Fruit fly (Drosophila melanogaster): ENCODE measurements around the gene Ret.

Ret gene

DNA sequence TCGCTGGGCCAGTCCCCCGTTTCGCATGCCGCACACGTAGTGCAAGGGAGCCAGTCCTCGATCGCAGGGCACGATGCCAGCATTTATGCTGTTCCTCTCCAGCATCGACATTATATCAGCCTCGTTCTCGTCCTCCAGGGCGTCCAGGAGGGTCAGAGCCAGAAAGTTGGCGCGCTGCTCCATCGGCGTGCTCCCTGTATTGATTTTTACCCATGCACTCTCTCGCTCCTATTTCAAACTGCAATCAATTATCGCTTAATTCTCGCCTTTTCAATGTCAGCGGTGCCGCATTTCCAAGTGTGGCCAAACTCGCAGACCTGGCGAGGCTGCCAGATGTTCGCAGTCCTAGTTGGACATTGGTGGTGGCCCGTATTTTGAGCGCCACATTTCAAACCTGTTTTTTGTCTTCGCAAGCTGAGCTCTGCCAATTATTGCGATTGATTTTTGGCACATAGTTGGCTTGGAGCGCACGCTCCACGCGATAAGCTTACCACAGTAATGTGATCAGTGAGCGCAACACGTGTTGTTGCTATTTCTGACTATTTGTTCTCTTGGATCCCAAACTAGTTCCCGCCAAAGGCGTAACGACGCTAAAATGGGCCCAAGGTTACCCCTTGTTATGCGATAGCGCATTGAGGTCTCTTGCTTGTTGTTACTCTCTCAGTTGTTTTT lies 19.8 kb upstream of the Ret start, which contains the start of gene CG8679:
Gene CG8679, minus strand, starts transcription at position 305 of the 672 bp plus-strand sequence.
- TF ChIP-seq Rel (GFP tag; optimal IDR thresholded peaks at IDR 0.05) (no peak), Rel (tag; optimal IDR thresholded peaks at IDR 0.05) (peak; percentile 72), Abd-B (GFP tag; optimal IDR thresholded peaks at IDR 0.05) (no peak), Vsx2 (GFP tag; optimal IDR thresholded peaks at IDR 0.05; ENCODE audit: partially characterized antibody) (peak; percentile 30), HLH106 (tag; optimal IDR thresholded peaks at IDR 0.05) (no peak), GATAd (GFP tag; optimal IDR thresholded peaks at IDR 0.05) (no peak)

DNA sequence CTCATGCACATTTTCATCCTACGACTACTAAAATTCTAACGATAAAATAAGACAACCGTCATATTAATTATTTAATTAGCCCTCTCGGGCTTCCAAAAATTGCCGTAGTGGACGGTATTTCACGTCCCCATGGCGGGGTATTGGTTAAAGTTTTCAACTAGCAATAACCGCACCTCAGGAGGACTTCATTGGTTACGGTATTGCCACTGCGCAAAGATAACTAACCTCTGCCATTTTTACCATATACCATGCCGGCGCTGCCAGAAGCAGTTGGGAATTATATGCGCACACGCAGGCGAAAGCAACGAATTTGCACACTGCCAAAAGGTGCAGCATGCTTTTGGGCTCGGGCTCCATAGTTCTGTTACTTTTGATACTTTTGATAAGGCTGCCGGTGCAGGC lies 16.4 kb upstream of the Ret start:
- TF ChIP-seq h (GFP tag; optimal IDR thresholded peaks at IDR 0.05): peak; percentile 83
- no peak for TF ChIP-seq CG9705 (GFP tag; optimal IDR thresholded peaks at IDR 0.05)
- TF ChIP-seq dmrt93B (GFP tag; optimal IDR thresholded peaks at IDR 0.05): no peak
- TF ChIP-seq lola (GFP tag; optimal IDR thresholded peaks at IDR 0.05): no peak
- no peak for TF ChIP-seq Dfd (GFP tag; optimal IDR thresholded peaks at IDR 0.05)
- no peak for TF ChIP-seq Rel (GFP tag; optimal IDR thresholded peaks at IDR 0.05)
- TF ChIP-seq Rel (tag; optimal IDR thresholded peaks at IDR 0.05): peak; percentile 44
- peak; percentile 65 for TF ChIP-seq ey (GFP tag; optimal IDR thresholded peaks at IDR 0.05)
- TF ChIP-seq rgr (GFP tag; optimal IDR thresholded peaks at IDR 0.05): peak; percentile 62
- no peak for TF ChIP-seq Abd-B (GFP tag; optimal IDR thresholded peaks at IDR 0.05)
- TF ChIP-seq Hnf4 (GFP tag; optimal IDR thresholded peaks at IDR 0.05): peak; percentile 93
- TF ChIP-seq CG32264 (GFP tag; optimal IDR thresholded peaks at IDR 0.05): no peak
- TF ChIP-seq Dif (GFP tag; optimal IDR thresholded peaks at IDR 0.05; ENCODE audit: partially characterized antibody): peak; percentile 60
- peak; percentile 67 for TF ChIP-seq jim (GFP tag; optimal IDR thresholded peaks at IDR 0.05)
- peak; percentile 43 for TF ChIP-seq psq (GFP tag; optimal IDR thresholded peaks at IDR 0.05)
- no peak for TF ChIP-seq CrebA (GFP tag; optimal IDR thresholded peaks at IDR 0.05; ENCODE audit: borderline replicate concordance)
- no peak for TF ChIP-seq dsf (GFP tag; optimal IDR thresholded peaks at IDR 0.05; ENCODE audit: borderline replicate concordance)
- TF ChIP-seq sage (GFP tag; optimal IDR thresholded peaks at IDR 0.05): no peak
- TF ChIP-seq Mio (GFP tag; optimal IDR thresholded peaks at IDR 0.05): peak; percentile 44
- peak; percentile 13 for TF ChIP-seq sv (GFP tag; optimal IDR thresholded peaks at IDR 0.05)
- TF ChIP-seq Jra (GFP tag; optimal IDR thresholded peaks at IDR 0.05): peak; percentile 48
- peak; percentile 65 for TF ChIP-seq OdsH (GFP tag; optimal IDR thresholded peaks at IDR 0.05)
- no peak for TF ChIP-seq Hr78 (GFP tag; optimal IDR thresholded peaks at IDR 0.05)
- TF ChIP-seq GATAd (GFP tag; optimal IDR thresholded peaks at IDR 0.05): no peak
- peak; percentile 78 for TF ChIP-seq Vsx2 (GFP tag; optimal IDR thresholded peaks at IDR 0.05; ENCODE audit: partially characterized antibody)
- TF ChIP-seq usp (GFP tag; optimal IDR thresholded peaks at IDR 0.05): no peak
- TF ChIP-seq br (GFP tag; optimal IDR thresholded peaks at IDR 0.05): peak; percentile 66
- peak in 1 of 2 experiments; percentile 74 for TF ChIP-seq foxo (GFP tag; optimal IDR thresholded peaks at IDR 0.05)
- TF ChIP-seq brk (GFP tag; optimal IDR thresholded peaks at IDR 0.05): peak; percentile 49
- peak; percentile 46 for TF ChIP-seq HLH106 (tag; optimal IDR thresholded peaks at IDR 0.05)
- no peak for TF ChIP-seq Sp1 (GFP tag; optimal IDR thresholded peaks at IDR 0.05)
- TF ChIP-seq Hr83 (GFP tag; optimal IDR thresholded peaks at IDR 0.05; ENCODE audit: poor library complexity, severe bottlenecking): peak; percentile 4
- TF ChIP-seq dl (GFP tag; optimal IDR thresholded peaks at IDR 0.05; ENCODE audit: insufficient read depth in 1 of 2, partially characterized antibody in 2 of 2): peak in 1 of 2 experiments; percentile 15
- peak; percentile 80 for TF ChIP-seq tai (GFP tag; optimal IDR thresholded peaks at IDR 0.05)
- TF ChIP-seq fru (GFP tag; optimal IDR thresholded peaks at IDR 0.05): peak; percentile 90
- peak; percentile 54 for TF ChIP-seq Myc (optimal IDR thresholded peaks at IDR 0.05)
- peak; percentile 2 for TF ChIP-seq N (GFP tag; optimal IDR thresholded peaks at IDR 0.05)
- TF ChIP-seq pan (optimal IDR thresholded peaks at IDR 0.05): no peak
- TF ChIP-seq woc (GFP tag; optimal IDR thresholded peaks at IDR 0.05): peak; percentile 44
